Worm (Caenorhabditis elegans) whole organism, L2 larva: ENCODE data around the gene F10E9.3.

Source experiments
- R02D3.7 ChIP-seq: fragments of 150-350 bp; optimal IDR thresholded peaks from 2 replicates; lab custom pipeline; 2014; ENCODE audit warnings: missing biosample characterization, missing genetic modification characterization
- Y55F3AM.14 ChIP-seq: fragments of 200-800 bp; sonication (Bioruptor generic); optimal IDR thresholded peaks from 2 replicates; lab custom pipeline; 2018; ENCODE audit warnings: mild to moderate bottlenecking, missing genetic modification characterization, missing compliant biosample characterization
- ama-1 ChIP-seq: fragments of 150-350 bp; optimal IDR thresholded peaks from 2 replicates; lab custom pipeline; 2018; ENCODE audit warnings: inconsistent platforms
- ceh-16 ChIP-seq: fragments of 150-350 bp; optimal IDR thresholded peaks from 2 replicates; lab custom pipeline; 2014; ENCODE audit warnings: missing biosample characterization, missing genetic modification characterization
- elt-1 ChIP-seq: fragments of 150-350 bp; optimal IDR thresholded peaks from 2 replicates; lab custom pipeline; 2014; ENCODE audit warnings: missing biosample characterization, missing genetic modification characterization
- nhr-25 ChIP-seq: fragments of 150-350 bp; sonication (generic microtip); optimal IDR thresholded peaks from 3 replicates; lab custom pipeline; 2014; ENCODE audit warnings: missing biosample characterization, missing genetic modification characterization
- nhr-6 ChIP-seq: fragments of 150-350 bp; optimal IDR thresholded peaks from 2 replicates; lab custom pipeline; 2014; ENCODE audit warnings: missing biosample characterization, missing genetic modification characterization
- skn-1 ChIP-seq: sonication (generic microtip); optimal IDR thresholded peaks from 2 replicates; lab custom pipeline; 2017; ENCODE audit warnings: missing biosample characterization, missing genetic modification characterization
- unc-55 ChIP-seq: fragments of 150-350 bp; sonication (generic microtip); optimal IDR thresholded peaks from 3 replicates; lab custom pipeline; 2014; ENCODE audit warnings: missing biosample characterization, missing genetic modification reagents, missing genetic modification characterization
- zag-1 ChIP-seq: fragments of 150-350 bp; optimal IDR thresholded peaks from 2 replicates; lab custom pipeline; 2014; ENCODE audit warnings: missing biosample characterization, missing genetic modification characterization
- ztf-1 ChIP-seq: fragments of 200-800 bp; sonication (Bioruptor generic); conservative IDR thresholded peaks from 2 replicates; pipeline ENCODE4 v1.3.6; 2022; ENCODE audit warnings: missing genetic modification characterization, missing compliant biosample characterization

- TF ChIP-seq nhr-25 (tag; lab: Kevin White, UChicago) (peak; percentile 83), Y55F3AM.14 (GFP tag; lab: Kevin White, UChicago) (no peak), skn-1 (tag; lab: Kevin White, UChicago) (peak; percentile 36), unc-55 (GFP tag; lab: Kevin White, UChicago) (peak; percentile 92), nhr-6 (tag; lab: Kevin White, UChicago) (peak; percentile 77), zag-1 (tag; lab: Kevin White, UChicago) (no peak), R02D3.7 (tag; lab: Kevin White, UChicago) (no peak), ama-1 (lab: Kevin White, UChicago) (no peak), elt-1 (tag; lab: Kevin White, UChicago) (no peak), ceh-16 (tag; lab: Kevin White, UChicago) (no peak), ztf-1 (GFP tag; lab: Robert Waterston, UW) (no peak)
These were observed 3.5 kb upstream of the F10E9.3 start, which contains the start of the genes F10E9.7 and F10E9.5 for ce11 chrIII:8307356-8307755.
